Fruit fly (Drosophila melanogaster) Kc167 (cell line): ENCODE data around the gene CSN5.

Experiments used
- Myc ChIP-seq: fragments of >200 bp; optimal IDR thresholded peaks from 2 replicates; lab custom pipeline; 2017; ENCODE audit warnings: missing external identifiers
- Sin3A ChIP-seq: fragments of >200 bp; optimal IDR thresholded peaks from 2 replicates; lab custom pipeline; 2018; ENCODE audit warnings: missing external identifiers
- psq ChIP-seq: fragments of >200 bp; optimal IDR thresholded peaks from 2 replicates; lab custom pipeline; 2017; ENCODE audit warnings: missing external identifiers

DNA sequence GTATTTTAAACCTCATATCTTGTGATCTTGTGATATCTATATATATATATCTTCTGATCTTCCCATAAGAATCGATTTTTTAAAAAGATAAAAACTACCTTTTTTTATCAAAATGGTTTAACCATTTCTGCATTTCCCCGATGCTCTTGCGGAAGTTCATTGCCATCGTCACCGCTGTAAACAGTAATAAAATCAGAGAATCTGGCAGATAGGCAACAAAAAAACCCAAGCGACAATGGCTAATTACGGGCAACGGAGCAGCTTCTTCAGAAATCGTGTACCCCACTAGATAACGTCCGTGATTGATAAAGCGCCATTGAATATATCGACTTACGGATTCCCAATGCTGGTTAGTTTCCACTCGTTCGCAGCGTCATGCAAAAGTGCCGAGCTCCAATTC is 15.7 kb upstream of the CSN5 start, which contains the start of gene CG10405:
- no peak for TF ChIP-seq Myc (lab: Kevin White, UChicago)
- TF ChIP-seq psq (lab: Kevin White, UChicago): no peak
- TF ChIP-seq Sin3A (lab: Kevin White, UChicago): no peak
